Worm (Caenorhabditis elegans): Measurements from ENCODE around the gene T20D4.12.

T20D4.12 gene

DNA sequence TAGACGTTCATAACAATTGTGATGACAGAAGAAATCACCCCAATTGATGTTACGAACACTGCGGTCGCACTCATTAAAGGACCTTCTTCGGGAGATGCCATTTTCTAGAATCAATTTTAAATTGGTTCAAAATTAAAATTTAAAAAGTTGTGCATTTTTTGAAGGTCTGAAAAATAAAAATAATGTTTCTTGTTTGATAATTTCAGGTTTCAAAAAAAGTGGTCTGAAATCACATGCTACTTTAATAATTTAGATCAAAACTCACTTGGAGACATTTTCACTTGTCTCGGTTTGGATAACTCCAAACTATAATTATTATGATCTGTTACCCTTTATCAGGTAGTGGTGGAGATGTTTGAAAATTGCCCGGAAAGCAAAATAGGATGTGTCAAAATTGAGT, 19.9 kb upstream of the T20D4.12 start, which contains the start of gene srbc-2:
Gene srbc-2 (minus strand): TSS at position 101 of the 400 bp plus-strand sequence.
- TF ChIP-seq nhr-67 (tag; optimal IDR thresholded peaks at IDR 0.05) (no peak), pqm-1 (tag; optimal IDR thresholded peaks at IDR 0.05) (no peak), mdl-1 (tag; optimal IDR thresholded peaks at IDR 0.05) (no peak), nhr-25 (tag; optimal IDR thresholded peaks at IDR 0.05) (no peak), zag-1 (tag; optimal IDR thresholded peaks at IDR 0.05) (no peak), nhr-11 (tag; optimal IDR thresholded peaks at IDR 0.05) (no peak), egl-27 (tag; optimal IDR thresholded peaks at IDR 0.05) (no peak), fkh-2 (tag; optimal IDR thresholded peaks at IDR 0.05) (no peak), unc-39 (tag; optimal IDR thresholded peaks at IDR 0.05) (no peak), ztf-11 (tag; optimal IDR thresholded peaks at IDR 0.05) (no peak), elt-2 (tag; optimal IDR thresholded peaks at IDR 0.05) (no peak), nhr-43 (tag; optimal IDR thresholded peaks at IDR 0.05; ENCODE audit: poor library complexity, severe bottlenecking) (no peak), ama-1 (optimal IDR thresholded peaks at IDR 0.05) (no peak), ztf-4 (tag; optimal IDR thresholded peaks at IDR 0.05) (no peak), R02D3.7 (tag; optimal IDR thresholded peaks at IDR 0.05) (no peak), unc-62 (GFP tag; optimal IDR thresholded peaks at IDR 0.05) (no peak)

DNA sequence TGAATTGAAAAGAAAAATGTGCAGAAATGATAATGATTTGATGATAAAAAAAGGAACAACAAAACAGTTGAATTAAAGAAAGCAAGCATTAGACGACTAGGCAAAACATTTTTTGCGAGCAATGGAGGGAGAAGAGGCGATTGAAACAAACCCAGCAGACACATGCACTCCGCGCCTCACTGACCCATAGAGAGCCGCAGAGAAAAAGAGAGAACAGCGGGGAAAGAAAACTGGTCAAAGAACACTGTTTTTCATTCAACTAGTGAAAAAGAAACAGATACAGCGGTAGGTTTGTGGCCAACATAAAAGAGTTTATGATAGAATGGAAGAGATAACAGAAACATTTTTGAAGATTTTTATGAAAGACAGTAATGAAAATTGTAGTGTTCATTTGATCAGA, 8.6 kb upstream of the T20D4.12 start:
- peak; percentile 3 for TF ChIP-seq lin-39 (tag; optimal IDR thresholded peaks at IDR 0.05)
- TF ChIP-seq pqm-1 (tag; optimal IDR thresholded peaks at IDR 0.05): peak; percentile 62
- no peak for TF ChIP-seq nhr-25 (tag; optimal IDR thresholded peaks at IDR 0.05)
- TF ChIP-seq jun-1 (tag; optimal IDR thresholded peaks at IDR 0.05): peak; percentile 17
- peak; percentile 64 for TF ChIP-seq elt-2 (tag; optimal IDR thresholded peaks at IDR 0.05)
- TF ChIP-seq ceh-28 (tag; optimal IDR thresholded peaks at IDR 0.05): peak; percentile 36
- no peak for TF ChIP-seq fkh-2 (tag; optimal IDR thresholded peaks at IDR 0.05)
- TF ChIP-seq nhr-23 (tag; optimal IDR thresholded peaks at IDR 0.05): peak; percentile 31

DNA sequence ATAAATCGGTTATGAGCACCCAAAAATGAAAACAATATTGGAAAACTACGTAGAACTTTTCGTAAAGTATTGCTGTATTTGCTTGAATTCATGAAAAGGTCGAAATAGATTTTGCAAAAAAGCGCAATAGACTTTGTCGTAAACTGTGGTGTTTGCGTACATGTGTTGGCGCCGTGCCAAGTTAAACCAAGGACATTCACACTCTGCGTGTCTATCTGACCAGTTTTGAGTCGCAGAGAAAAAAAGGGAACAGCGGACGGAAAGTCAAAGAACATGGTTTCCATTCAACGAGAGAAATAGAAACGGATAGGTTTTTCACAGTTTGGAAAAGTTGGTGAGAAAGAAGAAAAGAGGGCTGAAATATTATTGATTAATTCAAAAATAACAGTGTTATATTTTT, 5.9 kb upstream of the T20D4.12 start:
- TF ChIP-seq mdl-1 (tag; optimal IDR thresholded peaks at IDR 0.05) (peak; percentile 57), nhr-11 (tag; optimal IDR thresholded peaks at IDR 0.05) (peak; percentile 66), nhr-23 (tag; optimal IDR thresholded peaks at IDR 0.05) (peak; percentile 95), nhr-25 (tag; optimal IDR thresholded peaks at IDR 0.05) (peak; percentile 98), nhr-76 (tag; optimal IDR thresholded peaks at IDR 0.05) (peak; percentile 29), daf-12 (tag; optimal IDR thresholded peaks at IDR 0.05) (no peak), eor-1 (tag; optimal IDR thresholded peaks at IDR 0.05) (no peak), ceh-16 (tag; optimal IDR thresholded peaks at IDR 0.05) (no peak), fkh-2 (tag; optimal IDR thresholded peaks at IDR 0.05) (no peak), zag-1 (tag; optimal IDR thresholded peaks at IDR 0.05) (no peak), lin-39 (tag; optimal IDR thresholded peaks at IDR 0.05) (peak; percentile 43), ama-1 (optimal IDR thresholded peaks at IDR 0.05) (no peak), lsy-12 (tag; optimal IDR thresholded peaks at IDR 0.05) (peak; percentile 28), elt-2 (tag; optimal IDR thresholded peaks at IDR 0.05) (peak; percentile 52), lin-15B (tag; optimal IDR thresholded peaks at IDR 0.05) (peak; percentile 67), nfya-1 (tag; optimal IDR thresholded peaks at IDR 0.05; ENCODE audit: insufficient read depth) (peak; percentile 85), snpc-4 (tag; optimal IDR thresholded peaks at IDR 0.05) (peak; percentile 69), nhr-43 (tag; optimal IDR thresholded peaks at IDR 0.05; ENCODE audit: poor library complexity, severe bottlenecking) (peak; percentile 94), ceh-82 (tag; optimal IDR thresholded peaks at IDR 0.05) (no peak), elt-1 (tag; optimal IDR thresholded peaks at IDR 0.05) (peak; percentile 64), egl-5 (tag; optimal IDR thresholded peaks at IDR 0.05) (peak; percentile 73), R02D3.7 (tag; optimal IDR thresholded peaks at IDR 0.05) (peak; percentile 13), hmg-11 (tag; optimal IDR thresholded peaks at IDR 0.05) (peak; percentile 21), jun-1 (tag; optimal IDR thresholded peaks at IDR 0.05) (peak; percentile 82), unc-62 (GFP tag; optimal IDR thresholded peaks at IDR 0.05) (peak; percentile 26), ceh-28 (tag; optimal IDR thresholded peaks at IDR 0.05) (peak; percentile 31), egl-27 (tag; optimal IDR thresholded peaks at IDR 0.05) (no peak), tbx-2 (tag; optimal IDR thresholded peaks at IDR 0.05) (peak; percentile 61)

DNA sequence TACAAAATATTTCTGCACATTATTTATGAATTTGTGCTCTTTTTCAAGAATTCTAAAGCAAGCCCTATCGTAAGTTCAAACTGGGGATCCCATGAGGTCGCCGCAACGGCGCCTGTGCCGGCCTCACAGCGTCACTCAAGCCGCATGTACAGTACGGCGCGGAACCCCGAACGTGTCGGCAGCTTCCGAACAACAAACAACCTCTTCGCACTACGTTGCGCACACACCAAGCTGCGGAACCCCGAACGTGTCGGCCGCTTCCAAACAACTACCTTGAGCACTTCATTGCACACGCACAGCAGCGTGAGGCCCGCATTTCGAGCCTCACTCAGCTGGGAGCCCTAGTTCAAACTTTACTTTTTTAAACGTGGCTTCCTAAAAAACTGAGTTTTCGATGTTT, 2.8 kb upstream of the T20D4.12 start:
- no peak for TF ChIP-seq nhr-25 (tag; optimal IDR thresholded peaks at IDR 0.05)
- no peak for TF ChIP-seq nhr-76 (tag; optimal IDR thresholded peaks at IDR 0.05)
- no peak for TF ChIP-seq nhr-23 (tag; optimal IDR thresholded peaks at IDR 0.05)
- no peak for TF ChIP-seq aly-2 (tag; optimal IDR thresholded peaks at IDR 0.05)
- TF ChIP-seq ztf-4 (tag; optimal IDR thresholded peaks at IDR 0.05): no peak
- TF ChIP-seq snpc-4 (tag; optimal IDR thresholded peaks at IDR 0.05): no peak
